Worm (Caenorhabditis elegans): ENCODE data around the gene tmem-145.

DNA sequence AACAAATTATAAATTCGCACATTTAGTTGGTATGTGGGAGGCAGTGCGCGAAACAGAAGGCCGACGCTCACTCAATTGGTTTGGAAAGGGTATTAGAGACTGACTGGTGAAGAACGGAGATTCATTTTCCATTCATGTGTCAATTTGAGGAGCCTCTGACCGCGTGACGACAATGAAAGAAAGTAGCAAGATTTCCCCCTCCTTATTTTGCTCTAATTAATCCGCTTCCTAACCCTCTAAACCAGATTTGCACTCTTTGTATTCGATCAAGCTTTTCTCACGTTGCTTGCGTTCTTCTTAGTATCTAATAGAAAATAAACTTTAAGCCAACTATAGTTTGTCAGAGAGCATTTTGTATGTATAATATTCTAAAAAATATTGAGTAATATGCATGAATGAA is 37.5 kb downstream of the tmem-145 start:
- TF ChIP-seq atf-7 (tag; optimal IDR thresholded peaks at IDR 0.05), result no peak
- no peak for TF ChIP-seq F37B4.10 (GFP tag; IDR thresholded peaks at IDR 0.05)
